Fruit fly (Drosophila melanogaster): Measurements from ENCODE around the gene FER.

The FER gene

dm6 chr3R:9347702-9348378, 46.5 kb downstream of the FER start (continued):
- TF ChIP-seq peb (GFP tag; IDR thresholded peaks at IDR 0.05) (0 out of 2 replicates have a peak, but pooled peaks have one; percentile 9), prd (optimal IDR thresholded peaks at IDR 0.05) (no peak), prd (GFP tag; IDR thresholded peaks at IDR 0.05) (peak; percentile 48; the same call in 2 of the 3 replicates), ATbp (GFP tag; optimal IDR thresholded peaks at IDR 0.05) (no peak), nom (GFP tag; optimal IDR thresholded peaks at IDR 0.05) (peak; percentile 73), lola (GFP tag; optimal IDR thresholded peaks at IDR 0.05) (peak in 1 of 3 experiments; percentile 48), Hsf (GFP tag; optimal IDR thresholded peaks at IDR 0.05) (peak; percentile 7), Ets65A (GFP tag) (peak; percentile 66), CG11504 (tag; optimal IDR thresholded peaks at IDR 0.05) (peak; percentile 6), D19A (tag; optimal IDR thresholded peaks at IDR 0.05) (peak; percentile 5), CG4404 (GFP tag; IDR thresholded peaks at IDR 0.05) (peak; percentile 44; the same call in 1 of the 2 replicates), corto (GFP tag; optimal IDR thresholded peaks at IDR 0.05) (peak; percentile 11), zfh1 (GFP tag; IDR thresholded peaks at IDR 0.05) (0 out of 3 replicates have a peak, but pooled peaks have one; percentile 22), lilli (GFP tag; optimal IDR thresholded peaks at IDR 0.05) (peak; percentile 40), grau (tag; optimal IDR thresholded peaks at IDR 0.05) (peak; percentile 21), CG10462 (GFP tag; optimal IDR thresholded peaks at IDR 0.05) (no peak), CG17829 (tag; optimal IDR thresholded peaks at IDR 0.05) (peak; percentile 46), gcm (GFP tag; optimal IDR thresholded peaks at IDR 0.05) (peak; percentile 3), Trl (optimal IDR thresholded peaks at IDR 0.05) (peak in 1 of 2 experiments; percentile 11), Trl (GFP tag; optimal IDR thresholded peaks at IDR 0.05) (no peak), Drgx (GFP tag; IDR thresholded peaks at IDR 0.05) (peak; percentile 83), twi (tag; optimal IDR thresholded peaks at IDR 0.05) (peak; percentile 84), CG2678 (tag; optimal IDR thresholded peaks at IDR 0.05) (peak; percentile 20), E2f2 (GFP tag; IDR thresholded peaks at IDR 0.05) (peak; percentile 10; the same call in 1 of the 2 replicates), CG13775 (GFP tag; optimal IDR thresholded peaks at IDR 0.05) (peak; percentile 9), CG10267 (tag; optimal IDR thresholded peaks at IDR 0.05) (peak; percentile 20), yki (optimal IDR thresholded peaks at IDR 0.05) (no peak), CG6791 (GFP tag; IDR thresholded peaks at IDR 0.05; ENCODE audit: partially characterized antibody) (no peak), CG17568 (GFP tag; optimal IDR thresholded peaks at IDR 0.05) (peak; percentile 40), Xrp1 (GFP tag; IDR thresholded peaks at IDR 0.05) (peak; percentile 61), chif (GFP tag; optimal IDR thresholded peaks at IDR 0.05) (peak in 1 of 2 experiments; percentile 5), bsh (GFP tag; optimal IDR thresholded peaks at IDR 0.05) (peak; percentile 31 to 77), zf30C (GFP tag; optimal IDR thresholded peaks at IDR 0.05) (peak; percentile 73), Oli (tag; optimal IDR thresholded peaks at IDR 0.05) (peak; percentile 31), CG7839 (tag; optimal IDR thresholded peaks at IDR 0.05) (peak; percentile 20), row (GFP tag; IDR thresholded peaks at IDR 0.05) (0 out of 3 replicates have a peak, but pooled peaks have one; percentile 31), mam (GFP tag; optimal IDR thresholded peaks at IDR 0.05) (no peak), crol (GFP tag; IDR thresholded peaks at IDR 0.05) (peak; percentile 50; the same call in 1 of the 2 replicates), Med (GFP tag) (peak; percentile 58), CG9727 (GFP tag; optimal IDR thresholded peaks at IDR 0.05) (peak; percentile 67), CG17186 (GFP tag; optimal IDR thresholded peaks at IDR 0.05) (no peak), ERR (GFP tag; optimal IDR thresholded peaks at IDR 0.05) (no peak), CG14710 (tag; optimal IDR thresholded peaks at IDR 0.05) (peak; percentile 5), slou (GFP tag; optimal IDR thresholded peaks at IDR 0.05) (no peak), ara (GFP tag; IDR thresholded peaks at IDR 0.05) (peak; percentile 58), CG17361 (GFP tag; IDR thresholded peaks at IDR 0.05) (peak; percentile 37; the same call in 1 of the 3 replicates), CG1603 (tag; optimal IDR thresholded peaks at IDR 0.05) (peak; percentile 19)

Data from whole organism, embryonic.